Worm (Caenorhabditis elegans) whole organism, L1 larva: ENCODE measurements around the gene R09E10.13.
A peak's percentile ranks its signal among the peaks of the same experiment; 100 is the strongest.

Source experiments
- aha-1 ChIP-seq: fragments of 150-350 bp; optimal IDR thresholded peaks from 2 replicates; lab custom pipeline; 2014; ENCODE audit warnings: missing biosample characterization, missing genetic modification characterization
- alr-1 ChIP-seq: fragments of 200-800 bp; sonication (Bioruptor generic); optimal IDR thresholded peaks from 2 replicates; lab custom pipeline; 2018; ENCODE audit warnings: borderline replicate concordance, mild to moderate bottlenecking, missing genetic modification characterization, missing compliant biosample characterization
- aly-2 ChIP-seq: fragments of 150-350 bp; optimal IDR thresholded peaks from 2 replicates; lab custom pipeline; 2014; ENCODE audit warnings: missing biosample characterization, missing genetic modification characterization
- ama-1 ChIP-seq: fragments of 150-350 bp; optimal IDR thresholded peaks from 2 replicates; lab custom pipeline; 2014
- ceh-63 ChIP-seq: fragments of 200-800 bp; sonication (Bioruptor generic); optimal IDR thresholded peaks from 2 replicates; lab custom pipeline; 2018; ENCODE audit warnings: mild to moderate bottlenecking, missing genetic modification characterization, missing compliant biosample characterization
- ceh-8 ChIP-seq: fragments of 200-800 bp; sonication (Bioruptor generic); optimal IDR thresholded peaks from 2 replicates; lab custom pipeline; 2018; ENCODE audit warnings: mild to moderate bottlenecking, missing genetic modification characterization, moderate library complexity, missing compliant biosample characterization
- ceh-82 ChIP-seq, 3 experiments: fragments of 150-350 bp in 1 of 3; sonication (generic microtip) in 2 of 3; optimal IDR thresholded peaks; 2 replicates each; lab custom pipeline; 2014 to 2017; ENCODE audit warnings: missing biosample characterization in 3 of 3, missing genetic modification characterization in 3 of 3
- dsc-1 ChIP-seq: sonication (generic microtip); optimal IDR thresholded peaks from 2 replicates; lab custom pipeline; 2016; ENCODE audit warnings: mild to moderate bottlenecking, missing genetic modification characterization, missing compliant biosample characterization
- efl-1 ChIP-seq, 4 experiments: fragments of 150-350 bp; optimal IDR thresholded peaks in 3 of 4; peaks in 1 of 4; 1 replicate in 1 of 4; 2 replicates in 3 of 4; lab custom pipeline; 2014; ENCODE audit warnings: missing biosample characterization in 2 of 4, missing genetic modification characterization in 2 of 4, missing genetic modification reagents in 2 of 4
- egl-13 ChIP-seq: sonication (generic microtip); optimal IDR thresholded peaks from 2 replicates; lab custom pipeline; 2016; ENCODE audit warnings: missing genotype, missing genetic modification reagents, missing genetic modification characterization, missing compliant biosample characterization
- egl-27 ChIP-seq, 2 experiments: fragments of 150-350 bp in 1 of 2; sonication (generic microtip); optimal IDR thresholded peaks; 3 replicates each; lab custom pipeline; 2017 to 2018; ENCODE audit warnings: missing biosample characterization in 2 of 2, missing genetic modification characterization in 2 of 2, missing genetic modification reagents in 2 of 2
- elt-2 ChIP-seq: sonication (generic microtip); optimal IDR thresholded peaks from 2 replicates; lab custom pipeline; 2016; ENCODE audit warnings: missing genetic modification characterization, mild to moderate bottlenecking, inconsistent platforms, missing compliant biosample characterization, missing genetic modification reagents
- elt-3 ChIP-seq, 6 experiments: fragments of 150-350 bp in 1 of 6; sonication (generic microtip); optimal IDR thresholded peaks; 2 replicates each; lab custom pipeline; 2017 to 2018; ENCODE audit warnings: missing biosample characterization in 6 of 6, missing genetic modification characterization in 6 of 6, inconsistent platforms in 1 of 6
- ets-5 ChIP-seq: fragments of 200-800 bp; sonication (Bioruptor generic); IDR thresholded peaks from 2 replicates; pipeline ENCODE4 v1.3.6; 2022; ENCODE audit warnings: missing genetic modification characterization, missing compliant biosample characterization
- fkh-4 ChIP-seq: sonication (generic microtip); optimal IDR thresholded peaks from 2 replicates; lab custom pipeline; 2016; ENCODE audit warnings: missing compliant biosample characterization, missing genetic modification characterization, borderline replicate concordance
- fkh-8 ChIP-seq: sonication (generic microtip); optimal IDR thresholded peaks from 2 replicates; lab custom pipeline; 2016; ENCODE audit warnings: mild to moderate bottlenecking, missing genetic modification characterization, missing compliant biosample characterization
- hlh-17 ChIP-seq: fragments of 200-800 bp; sonication (Bioruptor generic); optimal IDR thresholded peaks from 2 replicates; lab custom pipeline; 2018; ENCODE audit warnings: missing genetic modification characterization, mild to moderate bottlenecking, missing compliant biosample characterization, moderate library complexity, borderline replicate concordance
- hlh-4 ChIP-seq: sonication (generic microtip); optimal IDR thresholded peaks from 2 replicates; lab custom pipeline; 2016; ENCODE audit warnings: mild to moderate bottlenecking, missing genetic modification characterization, missing compliant biosample characterization
- lin-15B ChIP-seq: fragments of 150-350 bp; sonication (generic microtip); optimal IDR thresholded peaks from 3 replicates; lab custom pipeline; 2014; ENCODE audit warnings: missing biosample characterization, missing genetic modification characterization
- lin-35 ChIP-seq, 2 experiments: fragments of 150-350 bp; optimal IDR thresholded peaks; 2 replicates each; lab custom pipeline; 2014; ENCODE audit warnings: missing biosample characterization in 2 of 2, missing genetic modification characterization in 2 of 2, missing genetic modification reagents in 2 of 2
- lsy-2 ChIP-seq, 2 experiments: fragments of 150-350 bp; optimal IDR thresholded peaks; 2 replicates each; lab custom pipeline; 2014; ENCODE audit warnings: missing biosample characterization in 2 of 2, missing genetic modification characterization in 2 of 2
- mdl-1 ChIP-seq, 2 experiments: fragments of 150-350 bp; optimal IDR thresholded peaks; 2 replicates each; lab custom pipeline; 2014 to 2017; ENCODE audit warnings: missing biosample characterization in 2 of 2, missing genetic modification characterization in 2 of 2, inconsistent platforms in 1 of 2
- mef-2 ChIP-seq: fragments of 150-350 bp; optimal IDR thresholded peaks from 2 replicates; lab custom pipeline; 2014; ENCODE audit warnings: missing biosample characterization, missing genetic modification characterization
- mep-1 ChIP-seq: fragments of 150-350 bp; optimal IDR thresholded peaks from 2 replicates; lab custom pipeline; 2014; ENCODE audit warnings: missing biosample characterization, missing genetic modification characterization
- nhr-12 ChIP-seq: sonication (generic microtip); optimal IDR thresholded peaks from 2 replicates; lab custom pipeline; 2017; ENCODE audit warnings: missing biosample characterization, missing genetic modification characterization
- nhr-20 ChIP-seq: sonication (generic microtip); optimal IDR thresholded peaks from 2 replicates; lab custom pipeline; 2016; ENCODE audit warnings: mild to moderate bottlenecking, missing genetic modification characterization, missing compliant biosample characterization
- nhr-237 ChIP-seq: fragments of 150-350 bp; optimal IDR thresholded peaks from 2 replicates; lab custom pipeline; 2014; ENCODE audit warnings: missing biosample characterization, missing genetic modification characterization
- nhr-28 ChIP-seq: fragments of 150-350 bp; optimal IDR thresholded peaks from 2 replicates; lab custom pipeline; 2014; ENCODE audit warnings: missing biosample characterization, missing genetic modification characterization
- nhr-47 ChIP-seq: sonication (generic microtip); optimal IDR thresholded peaks from 2 replicates; lab custom pipeline; 2016; ENCODE audit warnings: mild to moderate bottlenecking, missing genetic modification characterization, moderate library complexity, missing compliant biosample characterization
- nhr-71 ChIP-seq: sonication (generic microtip); optimal IDR thresholded peaks from 2 replicates; lab custom pipeline; 2016; ENCODE audit warnings: mild to moderate bottlenecking, missing genetic modification characterization, moderate library complexity, missing compliant biosample characterization
- nhr-77 ChIP-seq: fragments of 150-350 bp; optimal IDR thresholded peaks from 2 replicates; lab custom pipeline; 2014; ENCODE audit warnings: missing biosample characterization, missing genetic modification characterization
- nhr-84 ChIP-seq: sonication (generic microtip); optimal IDR thresholded peaks from 2 replicates; lab custom pipeline; 2017; ENCODE audit warnings: missing biosample characterization, missing genetic modification characterization
- nhr-90 ChIP-seq: sonication (generic microtip); optimal IDR thresholded peaks from 2 replicates; lab custom pipeline; 2016; ENCODE audit warnings: mild to moderate bottlenecking, missing genetic modification characterization, missing compliant biosample characterization; ENCODE audit not compliant: poor library complexity
- pqm-1 ChIP-seq: sonication (generic microtip); optimal IDR thresholded peaks from 3 replicates; lab custom pipeline; 2017; ENCODE audit warnings: missing biosample characterization, missing genetic modification characterization
- sox-4 ChIP-seq: sonication (generic microtip); optimal IDR thresholded peaks from 2 replicates; lab custom pipeline; 2016; ENCODE audit warnings: missing genetic modification characterization, missing compliant biosample characterization
- sup-37 ChIP-seq: fragments of 200-800 bp; sonication (Bioruptor generic); optimal IDR thresholded peaks from 2 replicates; lab custom pipeline; 2018; ENCODE audit warnings: mild to moderate bottlenecking, missing genetic modification characterization, missing compliant biosample characterization
- tbx-2 ChIP-seq: sonication (generic microtip); optimal IDR thresholded peaks from 2 replicates; lab custom pipeline; 2016; ENCODE audit warnings: missing genetic modification characterization, missing compliant biosample characterization
- unc-130 ChIP-seq: fragments of 150-350 bp; optimal IDR thresholded peaks from 2 replicates; lab custom pipeline; 2017; ENCODE audit warnings: missing biosample characterization, missing genetic modification characterization, inconsistent platforms
- unc-30 ChIP-seq: sonication (generic microtip); optimal IDR thresholded peaks from 2 replicates; lab custom pipeline; 2017; ENCODE audit warnings: missing biosample characterization, missing genetic modification characterization
- unc-86 ChIP-seq: sonication (generic microtip); optimal IDR thresholded peaks from 2 replicates; lab custom pipeline; 2016; ENCODE audit warnings: missing genetic modification characterization, missing compliant biosample characterization
- xbp-1 ChIP-seq: sonication (generic microtip); optimal IDR thresholded peaks from 2 replicates; lab custom pipeline; 2016; ENCODE audit warnings: missing genetic modification characterization, missing compliant biosample characterization
- zip-4 ChIP-seq: fragments of 200-800 bp; sonication (Bioruptor generic); optimal IDR thresholded peaks from 2 replicates; lab custom pipeline; 2018; ENCODE audit warnings: mild to moderate bottlenecking, missing genetic modification characterization, moderate library complexity, missing compliant biosample characterization
- ztf-4 ChIP-seq: fragments of 150-350 bp; optimal IDR thresholded peaks from 2 replicates; lab custom pipeline; 2014; ENCODE audit warnings: missing biosample characterization, missing genetic modification characterization

R09E10.13 gene

ce11 chrIV:10252350-10252792 lies 42.6 kb downstream of the R09E10.13 start (continued):
- TF ChIP-seq unc-130, result no peak
- no peak for TF ChIP-seq hlh-4
- TF ChIP-seq pqm-1 (tag; lab: Kevin White, UChicago), result no peak
- peak; percentile 97 for TF ChIP-seq egl-13 (tag; lab: Kevin White, UChicago)
- TF ChIP-seq alr-1, result no peak
- no peak for TF ChIP-seq nhr-28
- TF ChIP-seq tbx-2 (tag; lab: Kevin White, UChicago), result peak; percentile 95
- peak; percentile 96 for TF ChIP-seq nhr-20 (tag; lab: Kevin White, UChicago)
- TF ChIP-seq ama-1, result peak; percentile 63
- no peak for TF ChIP-seq ceh-63
- TF ChIP-seq aha-1 (tag; lab: Kevin White, UChicago), result no peak
- TF ChIP-seq nhr-71 (tag; lab: Kevin White, UChicago), result peak; percentile 99
- TF ChIP-seq lin-35 (GFP tag; optimal IDR thresholded peaks at IDR 0.05; lab: Kevin White, UChicago), result peak; percentile 76 to 77
- TF ChIP-seq sup-37 (GFP tag; lab: Kevin White, UChicago), result peak; percentile 74
- TF ChIP-seq ceh-8, result peak; percentile 94
- TF ChIP-seq nhr-47 (tag; lab: Kevin White, UChicago), result peak; percentile 96
- peak; percentile 55 for TF ChIP-seq zip-4 (GFP tag; lab: Kevin White, UChicago)
- TF ChIP-seq dsc-1 (tag; lab: Kevin White, UChicago), result peak; percentile 97
- TF ChIP-seq nhr-84, result no peak
- no peak for TF ChIP-seq ets-5
- peak; percentile 51 for TF ChIP-seq fkh-4
- peak; percentile 93 for TF ChIP-seq sox-4 (tag; lab: Kevin White, UChicago)
- TF ChIP-seq lin-15B (tag; lab: Kevin White, UChicago), result no peak
- TF ChIP-seq ceh-82 (tag; optimal IDR thresholded peaks at IDR 0.05; lab: Kevin White, UChicago), result peak; percentile 28 to 73 (median 42)
- TF ChIP-seq mep-1 (tag; lab: Kevin White, UChicago), result peak; percentile 81
- TF ChIP-seq aly-2 (tag; lab: Kevin White, UChicago), result peak; percentile 73
- no peak for TF ChIP-seq hlh-17
- TF ChIP-seq efl-1 (optimal IDR thresholded peaks at IDR 0.05; lab: Kevin White, UChicago), result peak; percentile 77 to 84
- TF ChIP-seq efl-1 (GFP tag; optimal IDR thresholded peaks at IDR 0.05 in 1 of 2; lab: Kevin White, UChicago), result peak; percentile 60 to 95
- peak; percentile 97 for TF ChIP-seq unc-86 (tag; lab: Kevin White, UChicago)
- peak; percentile 78 for TF ChIP-seq nhr-237
- no peak for TF ChIP-seq unc-30

- TF ChIP-seq elt-3 (tag; optimal IDR thresholded peaks at IDR 0.05; lab: Kevin White, UChicago) (no peak), mdl-1 (tag; optimal IDR thresholded peaks at IDR 0.05; lab: Kevin White, UChicago) (no peak), xbp-1 (no peak), nhr-77 (tag; lab: Kevin White, UChicago) (no peak), egl-27 (tag; optimal IDR thresholded peaks at IDR 0.05; lab: Kevin White, UChicago) (no peak), ztf-4 (tag; lab: Kevin White, UChicago) (no peak), lsy-2 (tag; optimal IDR thresholded peaks at IDR 0.05; lab: Kevin White, UChicago) (no peak), elt-2 (tag; lab: Kevin White, UChicago) (no peak), nhr-71 (tag; lab: Kevin White, UChicago) (no peak), sup-37 (GFP tag; lab: Kevin White, UChicago) (no peak), mef-2 (tag; lab: Kevin White, UChicago) (no peak), fkh-8 (no peak), nhr-12 (no peak), lin-15B (tag; lab: Kevin White, UChicago) (no peak), nhr-90 (no peak)
These were observed 43.2 kb downstream of the R09E10.13 start for ce11 chrIV:10251764-10252163.
